Fruit fly (Drosophila melanogaster): ENCODE results near the gene CG4325.

The CG4325 gene

dm6 chrX:2041981-2042847 lies 1.4 kb downstream of the CG4325 start, which contains the start of the genes Actn and usp (continued):
- TF ChIP-seq CG13424 (tag; optimal IDR thresholded peaks at IDR 0.05), result peak; percentile 33
- 0 out of 2 replicates have a peak, but pooled peaks have one; percentile 10 for TF ChIP-seq HLH3B (GFP tag; IDR thresholded peaks at IDR 0.05)
- peak in 1 of 2 experiments; percentile 8 for TF ChIP-seq dpn (GFP tag; optimal IDR thresholded peaks at IDR 0.05)
- TF ChIP-seq MESR4 (GFP tag; optimal IDR thresholded peaks at IDR 0.05), result peak; percentile 2
- TF ChIP-seq unc-4 (GFP tag; IDR thresholded peaks at IDR 0.05; ENCODE audit: partially characterized antibody), result peak; percentile 45
- TF ChIP-seq emc (GFP tag; optimal IDR thresholded peaks at IDR 0.05), result no peak
- TF ChIP-seq Lhr (GFP tag; optimal IDR thresholded peaks at IDR 0.05), result peak; percentile 59
- TF ChIP-seq Stat92E (GFP tag; optimal IDR thresholded peaks at IDR 0.05), result peak in 1 of 3 experiments; percentile 80
- TF ChIP-seq prd (optimal IDR thresholded peaks at IDR 0.05), result no peak
- peak; percentile 33; the same call in 1 of the 3 replicates for TF ChIP-seq prd (GFP tag; IDR thresholded peaks at IDR 0.05)
- TF ChIP-seq CG12391 (tag; optimal IDR thresholded peaks at IDR 0.05), result peak; percentile 53
- TF ChIP-seq PHDP (tag; optimal IDR thresholded peaks at IDR 0.05), result peak; percentile 28
- peak; percentile 1 for TF ChIP-seq Ets97D (GFP tag; optimal IDR thresholded peaks at IDR 0.05)
- TF ChIP-seq HLH4C (GFP tag; IDR thresholded peaks at IDR 0.05; ENCODE audit: partially characterized antibody), result no peak
- TF ChIP-seq CG8359 (GFP tag; optimal IDR thresholded peaks at IDR 0.05; ENCODE audit: borderline replicate concordance), result no peak
- TF ChIP-seq ab (GFP tag; optimal IDR thresholded peaks at IDR 0.05), result no peak
- TF ChIP-seq zen2 (GFP tag; IDR thresholded peaks at IDR 0.05; ENCODE audit: partially characterized antibody), result no peak
- peak; percentile 31 for TF ChIP-seq CG15269 (tag; optimal IDR thresholded peaks at IDR 0.05)
- peak; percentile 40 for TF ChIP-seq stwl (tag; optimal IDR thresholded peaks at IDR 0.05)
- peak; percentile 33 for TF ChIP-seq CG18262 (tag; optimal IDR thresholded peaks at IDR 0.05)
- TF ChIP-seq Dfd (GFP tag; optimal IDR thresholded peaks at IDR 0.05), result peak in 1 of 2 experiments; percentile 48
- no peak for TF ChIP-seq ham (GFP tag; IDR thresholded peaks at IDR 0.05)
- no peak for TF ChIP-seq CG8944 (GFP tag; optimal IDR thresholded peaks at IDR 0.05)
- peak; percentile 18 for TF ChIP-seq CG33213 (GFP tag; optimal IDR thresholded peaks at IDR 0.05)
- TF ChIP-seq Fer3 (tag; optimal IDR thresholded peaks at IDR 0.05), result peak; percentile 20
- peak; percentile 83 for TF ChIP-seq CG17802 (tag; optimal IDR thresholded peaks at IDR 0.05)
- TF ChIP-seq CG6254 (GFP tag; optimal IDR thresholded peaks at IDR 0.05), result no peak
- peak; percentile 42; the same call in 1 of the 2 replicates for TF ChIP-seq Xrp1 (GFP tag; IDR thresholded peaks at IDR 0.05)
- TF ChIP-seq Pdp1 (GFP tag; optimal IDR thresholded peaks at IDR 0.05), result peak in 1 of 2 experiments; percentile 27
- peak; percentile 92 for TF ChIP-seq ssp (GFP tag; IDR thresholded peaks at IDR 0.05)
- TF ChIP-seq CG10267 (tag; optimal IDR thresholded peaks at IDR 0.05), result peak; percentile 36
- peak; percentile 35 for TF ChIP-seq CG10979 (tag; optimal IDR thresholded peaks at IDR 0.05)
- TF ChIP-seq CG7963 (GFP tag; IDR thresholded peaks at IDR 0.05; ENCODE audit: partially characterized antibody), result no peak
- TF ChIP-seq CG12744 (GFP tag; optimal IDR thresholded peaks at IDR 0.05), result no peak
- TF ChIP-seq ci (GFP tag; IDR thresholded peaks at IDR 0.05), result peak; percentile 43; the same call in 1 of the 3 replicates
- peak; percentile 22; the same call in 1 of the 2 replicates for TF ChIP-seq sob (GFP tag; IDR thresholded peaks at IDR 0.05)
- TF ChIP-seq exex (tag; optimal IDR thresholded peaks at IDR 0.05), result peak; percentile 92
- peak; percentile 95 for TF ChIP-seq sug (tag; optimal IDR thresholded peaks at IDR 0.05)
- TF ChIP-seq CG1233 (GFP tag; optimal IDR thresholded peaks at IDR 0.05), result no peak
- 0 out of 2 replicates have a peak, but pooled peaks have one; percentile 17 for TF ChIP-seq CG10366 (GFP tag; IDR thresholded peaks at IDR 0.05)
- peak; percentile 13; the same call in 1 of the 3 replicates for TF ChIP-seq zfh1 (GFP tag; IDR thresholded peaks at IDR 0.05)
- TF ChIP-seq Eip74EF (GFP tag; optimal IDR thresholded peaks at IDR 0.05), result peak in 1 of 2 experiments; percentile 83
- no peak for TF ChIP-seq Hand (GFP tag; optimal IDR thresholded peaks at IDR 0.05)
- TF ChIP-seq CG1603 (tag; optimal IDR thresholded peaks at IDR 0.05), result peak; percentile 49
- TF ChIP-seq sisA (GFP tag; IDR thresholded peaks at IDR 0.05), result no peak
- peak; percentile 12 for TF ChIP-seq CG34376 (GFP tag; optimal IDR thresholded peaks at IDR 0.05)
